Worm (Caenorhabditis elegans) whole organism, young adult: ENCODE data around the gene H41C03.1.

Experiments
- B0035.1 ChIP-seq: sonication (generic microtip); optimal IDR thresholded peaks from 2 replicates; lab custom pipeline; 2016; ENCODE audit warnings: missing genetic modification characterization, mild to moderate bottlenecking, missing compliant biosample characterization, missing genotype, missing genetic modification reagents
- B0336.3 ChIP-seq: fragments of 200-800 bp; sonication (Bioruptor generic); IDR thresholded peaks from 2 replicates; pipeline ENCODE4 v1.3.6; 2022; ENCODE audit warnings: missing genetic modification characterization, missing compliant biosample characterization
- D2030.7 ChIP-seq: fragments of 200-800 bp; sonication (Bioruptor generic); IDR thresholded peaks from 2 replicates; pipeline ENCODE4 v1.3.6; 2022; ENCODE audit warnings: missing genetic modification reagents, missing genetic modification characterization, missing compliant biosample characterization
- F22D6.2 ChIP-seq: sonication (generic microtip); optimal IDR thresholded peaks from 2 replicates; lab custom pipeline; 2016; ENCODE audit warnings: mild to moderate bottlenecking, missing genetic modification characterization, missing compliant biosample characterization
- F49E8.2 ChIP-seq: sonication (generic microtip); optimal IDR thresholded peaks from 3 replicates; lab custom pipeline; 2017; ENCODE audit warnings: missing genetic modification characterization, mild to moderate bottlenecking, missing compliant biosample characterization, antibody characterized with exemption, moderate library complexity; ENCODE audit not compliant: insufficient read depth
- F52B5.7 ChIP-seq: sonication (generic microtip); optimal IDR thresholded peaks from 2 replicates; lab custom pipeline; 2016; ENCODE audit warnings: mild to moderate bottlenecking, missing genetic modification characterization, missing compliant biosample characterization
- F57A8.1 ChIP-seq: fragments of 200-800 bp; sonication (Bioruptor generic); optimal IDR thresholded peaks from 2 replicates; lab custom pipeline; 2018; ENCODE audit warnings: mild to moderate bottlenecking, missing genetic modification characterization, moderate library complexity, missing compliant biosample characterization
- T07F8.4 ChIP-seq: sonication (generic microtip); optimal IDR thresholded peaks from 2 replicates; lab custom pipeline; 2016; ENCODE audit warnings: mild to moderate bottlenecking, missing genetic modification characterization, moderate library complexity, missing compliant biosample characterization
- T26A5.8 ChIP-seq: sonication (generic microtip); optimal IDR thresholded peaks from 2 replicates; lab custom pipeline; 2016; ENCODE audit warnings: missing genetic modification characterization, missing compliant biosample characterization
- Y53F4B.3 ChIP-seq: fragments of 200-800 bp; sonication (Bioruptor generic); IDR thresholded peaks from 2 replicates; pipeline ENCODE4 v1.3.6; 2022; ENCODE audit warnings: missing genetic modification reagents, missing genetic modification characterization, missing compliant biosample characterization
- Y53G8AR.9 ChIP-seq: fragments of 200-800 bp; sonication (Bioruptor generic); conservative IDR thresholded peaks from 2 replicates; pipeline ENCODE4 v1.3.6; 2022; ENCODE audit warnings: missing genetic modification reagents, missing genetic modification characterization, missing compliant biosample characterization
- Y56A3A.18 ChIP-seq: fragments of 200-800 bp; sonication (Bioruptor generic); IDR thresholded peaks from 2 replicates; pipeline ENCODE4 v1.3.6; 2022; ENCODE audit warnings: missing genetic modification reagents, missing genetic modification characterization, missing compliant biosample characterization
- ZK185.1 ChIP-seq: sonication (generic microtip); optimal IDR thresholded peaks from 2 replicates; lab custom pipeline; 2016; ENCODE audit warnings: mild to moderate bottlenecking, missing genetic modification characterization, missing compliant biosample characterization; ENCODE audit not compliant: poor library complexity, severe bottlenecking
- aptf-2 ChIP-seq: fragments of 200-800 bp; sonication (Bioruptor generic); conservative IDR thresholded peaks from 2 replicates; pipeline ENCODE4 v1.3.6; 2022; ENCODE audit warnings: missing genetic modification reagents, missing genetic modification characterization, missing compliant biosample characterization
- attf-3 ChIP-seq: fragments of 200-800 bp; sonication (Bioruptor generic); conservative IDR thresholded peaks from 2 replicates; pipeline ENCODE4 v1.3.6; 2022; ENCODE audit warnings: missing genetic modification reagents, missing genetic modification characterization, missing compliant biosample characterization
- attf-5 ChIP-seq: fragments of 200-800 bp; sonication (Bioruptor generic); optimal IDR thresholded peaks from 2 replicates; lab custom pipeline; 2018; ENCODE audit warnings: mild to moderate bottlenecking, missing genetic modification characterization, missing compliant biosample characterization
- attf-6 ChIP-seq: fragments of 200-800 bp; sonication (Bioruptor generic); IDR thresholded peaks from 2 replicates; pipeline ENCODE4 v1.3.6; 2022; ENCODE audit warnings: missing genetic modification reagents, missing genetic modification characterization, missing compliant biosample characterization
- bed-1 ChIP-seq: fragments of 200-800 bp; sonication (Bioruptor generic); IDR thresholded peaks from 2 replicates; pipeline ENCODE4 v1.3.6; 2022; ENCODE audit warnings: missing genetic modification reagents, missing genetic modification characterization, missing compliant biosample characterization
- ceh-40 ChIP-seq: fragments of 200-800 bp; sonication (Bioruptor generic); IDR thresholded peaks from 2 replicates; pipeline ENCODE4 v1.3.6; 2022; ENCODE audit warnings: missing genetic modification characterization, missing compliant biosample characterization
- ceh-79 ChIP-seq: sonication (generic microtip); optimal IDR thresholded peaks from 2 replicates; lab custom pipeline; 2017; ENCODE audit warnings: mild to moderate bottlenecking, missing genetic modification characterization, missing compliant biosample characterization
- ceh-91 ChIP-seq: fragments of 200-800 bp; sonication (Bioruptor generic); IDR thresholded peaks from 2 replicates; pipeline ENCODE4 v1.3.6; 2022; ENCODE audit warnings: missing genetic modification reagents, missing genetic modification characterization, missing compliant biosample characterization
- egl-44 ChIP-seq: fragments of 200-800 bp; sonication (Bioruptor generic); IDR thresholded peaks from 2 replicates; pipeline ENCODE4 v1.3.6; 2022; ENCODE audit warnings: missing genetic modification reagents, missing genetic modification characterization, missing compliant biosample characterization
- him-1 ChIP-seq: sonication (generic microtip); optimal IDR thresholded peaks from 2 replicates; lab custom pipeline; 2016; ENCODE audit warnings: missing genotype, missing genetic modification reagents, missing genetic modification characterization, missing compliant biosample characterization
- lag-1 ChIP-seq: fragments of 200-800 bp; sonication (Bioruptor generic); IDR thresholded peaks from 2 replicates; pipeline ENCODE4 v1.3.6; 2022; ENCODE audit warnings: missing genetic modification reagents, missing genetic modification characterization, missing compliant biosample characterization
- lin-35 ChIP-seq, 3 experiments: fragments of 150-350 bp in 2 of 3; sonication (generic microtip) in 1 of 3; optimal IDR thresholded peaks; 2 replicates each; lab custom pipeline; 2014 to 2018; ENCODE audit warnings: missing biosample characterization in 3 of 3, missing genetic modification characterization in 3 of 3, missing genetic modification reagents in 3 of 3
- lir-1 ChIP-seq: fragments of 200-800 bp; sonication (Bioruptor generic); conservative IDR thresholded peaks from 2 replicates; pipeline ENCODE4 v1.3.6; 2022; ENCODE audit warnings: missing genetic modification reagents, missing genetic modification characterization, missing compliant biosample characterization
- lsl-1 ChIP-seq: fragments of 200-800 bp; sonication (Bioruptor generic); optimal IDR thresholded peaks from 2 replicates; lab custom pipeline; 2018; ENCODE audit warnings: mild to moderate bottlenecking, missing genetic modification characterization, moderate library complexity, missing compliant biosample characterization
- madf-10 ChIP-seq: sonication (generic microtip); optimal IDR thresholded peaks from 2 replicates; lab custom pipeline; 2016; ENCODE audit warnings: mild to moderate bottlenecking, missing genetic modification characterization, missing compliant biosample characterization
- madf-3 ChIP-seq: fragments of 200-800 bp; sonication (Bioruptor generic); IDR thresholded peaks from 2 replicates; pipeline ENCODE4 v1.3.6; 2022; ENCODE audit warnings: missing genetic modification reagents, missing genetic modification characterization, missing compliant biosample characterization
- mes-4 ChIP-seq: sonication (generic microtip); optimal IDR thresholded peaks from 2 replicates; lab custom pipeline; 2016; ENCODE audit warnings: missing genotype, missing genetic modification characterization, missing compliant biosample characterization
- nfya-2 ChIP-seq: fragments of 200-800 bp; sonication (Bioruptor generic); IDR thresholded peaks from 2 replicates; pipeline ENCODE4 v1.3.6; 2022; ENCODE audit warnings: missing genetic modification reagents, missing genetic modification characterization, missing compliant biosample characterization
- nhr-120 ChIP-seq: fragments of 200-800 bp; sonication (Bioruptor generic); IDR thresholded peaks from 2 replicates; pipeline ENCODE4 v1.3.6; 2022; ENCODE audit warnings: missing genetic modification characterization, missing compliant biosample characterization
- pha-4 ChIP-seq: fragments of 150-350 bp; sonication (generic microtip); optimal IDR thresholded peaks from 2 replicates; lab custom pipeline; 2014; ENCODE audit warnings: missing biosample characterization, missing genetic modification reagents, missing genetic modification characterization
- rpc-1 ChIP-seq, 2 experiments: fragments of 150-350 bp in 1 of 2; sonication (generic microtip) in 1 of 2; optimal IDR thresholded peaks; 2 replicates each; lab custom pipeline; 2014 to 2018; ENCODE audit warnings: missing biosample characterization in 1 of 2, missing genetic modification characterization in 1 of 2, missing genetic modification reagents in 1 of 2, missing genotype in 1 of 2
- somi-1 ChIP-seq: fragments of 200-800 bp; sonication (Bioruptor generic); optimal IDR thresholded peaks from 2 replicates; lab custom pipeline; 2018; ENCODE audit warnings: mild to moderate bottlenecking, missing genetic modification characterization, missing compliant biosample characterization
- sptf-2 ChIP-seq: fragments of 200-800 bp; sonication (Bioruptor generic); optimal IDR thresholded peaks from 2 replicates; lab custom pipeline; 2018; ENCODE audit warnings: mild to moderate bottlenecking, missing genetic modification characterization, missing compliant biosample characterization
- ztf-18 ChIP-seq: sonication (generic microtip); optimal IDR thresholded peaks from 2 replicates; lab custom pipeline; 2016; ENCODE audit warnings: missing genotype, mild to moderate bottlenecking, missing genetic modification characterization, missing compliant biosample characterization
- ztf-28 ChIP-seq: fragments of 200-800 bp; sonication (Bioruptor generic); IDR thresholded peaks from 2 replicates; pipeline ENCODE4 v1.3.6; 2022; ENCODE audit warnings: missing genetic modification reagents, missing genetic modification characterization, missing compliant biosample characterization
- ztf-3 ChIP-seq: fragments of 200-800 bp; sonication (Bioruptor generic); optimal IDR thresholded peaks from 2 replicates; lab custom pipeline; 2018; ENCODE audit warnings: mild to moderate bottlenecking, missing genetic modification characterization, missing compliant biosample characterization
- ztf-6 ChIP-seq: fragments of 200-800 bp; sonication (Bioruptor generic); IDR thresholded peaks from 2 replicates; pipeline ENCODE4 v1.3.6; 2022; ENCODE audit warnings: missing genetic modification reagents, missing genetic modification characterization, missing compliant biosample characterization

H41C03.1 gene

DNA sequence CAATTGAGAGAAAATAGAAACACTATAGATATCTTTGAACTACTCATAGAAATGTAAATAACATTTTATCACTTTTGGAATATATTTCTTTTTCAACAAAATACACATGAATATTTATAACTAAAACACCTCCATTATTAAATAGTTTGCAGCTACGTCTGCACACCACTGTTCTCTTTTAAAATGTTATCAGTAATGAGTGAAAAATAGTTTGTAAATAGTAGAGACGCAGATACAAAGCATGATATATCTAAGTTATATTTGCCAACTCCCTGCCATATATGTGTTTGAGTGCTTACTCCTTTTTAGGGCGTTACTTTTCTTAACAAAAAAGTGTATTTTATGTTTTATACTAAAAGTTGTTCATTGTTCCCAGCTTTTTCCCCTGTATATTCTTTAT is 8.0 kb upstream of the H41C03.1 start:
- TF ChIP-seq lir-1 (GFP tag; lab: Robert Waterston, UW) (no peak), ceh-79 (no peak), Y56A3A.18 (no peak), him-1 (tag; lab: Kevin White, UChicago) (no peak), mes-4 (no peak), F22D6.2 (tag; lab: Kevin White, UChicago) (no peak), nhr-120 (GFP tag; lab: Robert Waterston, UW) (no peak), ceh-91 (GFP tag; lab: Robert Waterston, UW) (no peak), somi-1 (GFP tag; lab: Kevin White, UChicago) (no peak), Y53G8AR.9 (GFP tag; lab: Robert Waterston, UW) (no peak), aptf-2 (GFP tag; lab: Robert Waterston, UW) (no peak), lsl-1 (no peak), ztf-18 (tag; lab: Kevin White, UChicago) (no peak), D2030.7 (no peak), ceh-40 (GFP tag; lab: Robert Waterston, UW) (no peak), bed-1 (no peak), attf-5 (GFP tag; lab: Kevin White, UChicago) (no peak), Y53F4B.3 (no peak), egl-44 (GFP tag; lab: Robert Waterston, UW) (no peak), ztf-6 (GFP tag; lab: Robert Waterston, UW) (no peak)

- no peak for TF ChIP-seq attf-6
- TF ChIP-seq attf-3 (GFP tag; lab: Robert Waterston, UW): no peak
- no peak for TF ChIP-seq B0035.1 (tag; lab: Kevin White, UChicago)
- TF ChIP-seq sptf-2 (GFP tag; lab: Kevin White, UChicago): no peak
- TF ChIP-seq ztf-28 (GFP tag; lab: Robert Waterston, UW): no peak
- TF ChIP-seq bed-1: no peak
- TF ChIP-seq D2030.7: no peak
- TF ChIP-seq, all 124 proteins: peak for 0
These were observed 2.2 kb upstream of the H41C03.1 start, which contains the start of gene H41C03.2 for ce11 chrII:5852007-5852406. Gene H41C03.2 (minus strand): TSS chrII:5852107.

DNA sequence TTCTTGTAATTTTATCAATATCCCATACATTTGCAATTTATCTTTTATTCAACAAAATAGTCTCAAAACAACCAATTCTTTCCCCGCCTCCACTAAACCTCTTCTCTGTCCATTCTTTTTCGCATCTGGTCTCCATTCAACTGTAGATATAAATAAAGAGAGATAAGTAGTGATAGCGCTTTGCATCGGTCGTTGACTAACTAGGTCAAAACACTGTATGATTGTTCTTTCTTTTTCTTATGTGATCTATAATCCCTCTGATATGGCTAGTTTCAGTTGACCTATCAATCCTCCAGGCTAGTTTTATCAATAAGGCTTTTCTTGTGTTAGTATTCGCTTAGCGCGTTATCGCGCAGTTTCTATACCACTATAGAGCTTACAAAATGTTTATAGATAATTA is 961 bp upstream of the H41C03.1 start:
- TF ChIP-seq T26A5.8 (tag; lab: Kevin White, UChicago) (no peak), nfya-2 (GFP tag; lab: Robert Waterston, UW) (no peak), lin-35 (GFP tag; optimal IDR thresholded peaks at IDR 0.05; lab: Kevin White, UChicago) (no peak), ZK185.1 (tag; lab: Kevin White, UChicago) (no peak), pha-4 (no peak), lag-1 (no peak), B0336.3 (GFP tag; lab: Robert Waterston, UW) (no peak)
- TF ChIP-seq, all 124 proteins: peak for 0

ce11 chrII:5858322-5858721 is 4.1 kb downstream of the H41C03.1 start, which contains the start of gene F55C12.4:
Gene F55C12.4 (minus strand): TSS chrII:5858422.
- no peak for TF ChIP-seq F49E8.2
- no peak for TF ChIP-seq T07F8.4
- TF ChIP-seq madf-10: no peak
- TF ChIP-seq ztf-6 (GFP tag; lab: Robert Waterston, UW): no peak
- no peak for TF ChIP-seq F57A8.1
- no peak for TF ChIP-seq madf-3
- TF ChIP-seq F52B5.7: no peak
- no peak for TF ChIP-seq ztf-3 (GFP tag; lab: Kevin White, UChicago)
- TF ChIP-seq rpc-1 (optimal IDR thresholded peaks at IDR 0.05; lab: Kevin White, UChicago): no peak
- no peak for TF ChIP-seq rpc-1 (tag; optimal IDR thresholded peaks at IDR 0.05; lab: Kevin White, UChicago)
